Fruit fly (Drosophila melanogaster) Kc167 (cell line): ENCODE results near the gene Orc2.

Source experiments
- insv ChIP-seq: fragments of >200 bp; optimal IDR thresholded peaks from 3 replicates; lab custom pipeline; 2018; ENCODE audit warnings: missing external identifiers
- ttk ChIP-seq: sonication (Bioruptor generic); optimal IDR thresholded peaks from 2 replicates; lab custom pipeline; 2017; ENCODE audit warnings: missing external identifiers

DNA sequence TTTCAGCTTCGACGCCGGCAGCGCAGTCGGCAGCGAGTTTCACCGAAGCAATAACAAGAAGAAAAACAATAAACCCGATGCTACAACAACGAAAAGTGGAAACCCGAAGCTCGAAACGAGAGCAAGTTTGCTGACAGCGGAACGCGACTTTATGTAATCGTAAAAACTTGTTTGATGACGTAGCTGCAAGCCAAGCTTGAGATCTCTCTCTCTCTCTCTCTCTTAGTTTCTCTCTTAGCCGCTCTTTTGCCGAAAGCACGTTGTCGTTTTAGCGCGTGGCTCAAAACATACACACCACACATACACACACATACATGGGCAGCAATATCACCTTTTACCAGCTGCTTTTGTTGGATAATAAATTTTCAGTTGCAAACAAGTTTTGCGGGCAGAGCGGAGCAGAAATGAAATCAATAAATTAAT lies 11.4 kb downstream of the Orc2 start:
- TF ChIP-seq ttk (lab: Kevin White, UChicago) = no peak
- no peak for TF ChIP-seq insv (lab: Kevin White, UChicago)
